Fruit fly (Drosophila melanogaster) whole organism, embryonic: ENCODE results near the gene CG31406.

Experiments
- B-H1 ChIP-seq: fragments of 200-800 bp; sonication (Bioruptor generic); IDR thresholded peaks from 3 replicates; pipeline ENCODE4 v1.3.6; 2022; ENCODE audit warnings: missing biosample characterization, missing genetic modification characterization
- Blimp-1 ChIP-seq: fragments of 200-800 bp; sonication (Bioruptor generic); optimal IDR thresholded peaks from 3 replicates; lab custom pipeline; 2018; ENCODE audit warnings: missing biosample characterization, missing genetic modification characterization, mild to moderate bottlenecking, moderate library complexity, missing genetic modification reagents
- CG10543 ChIP-seq: fragments of 200-800 bp; sonication (Bioruptor generic); optimal IDR thresholded peaks from 3 replicates; lab custom pipeline; 2017; ENCODE audit warnings: missing biosample characterization, mild to moderate bottlenecking, missing genetic modification characterization, moderate library complexity
- CG11695 ChIP-seq: fragments of 200-800 bp; sonication (Bioruptor generic); IDR thresholded peaks from 3 replicates; pipeline ENCODE4 v1.3.6; 2022; ENCODE audit warnings: missing biosample characterization, missing genetic modification characterization
- CG12104 ChIP-seq: fragments of 200-800 bp; sonication (Bioruptor generic); optimal IDR thresholded peaks from 3 replicates; lab custom pipeline; 2016; ENCODE audit warnings: missing biosample characterization, missing genetic modification characterization
- CG12659 ChIP-seq: fragments of 200-800 bp; sonication (Bioruptor generic); optimal IDR thresholded peaks from 3 replicates; lab custom pipeline; 2017; ENCODE audit warnings: mild to moderate bottlenecking, missing biosample characterization, missing genetic modification reagents, missing genetic modification characterization
- CG13123 ChIP-seq: fragments of 200-800 bp; sonication (Bioruptor generic); optimal IDR thresholded peaks from 2 replicates; lab custom pipeline; 2016; ENCODE audit warnings: missing biosample characterization, missing genetic modification characterization
- CG1603 ChIP-seq: fragments of 200-800 bp; sonication (Bioruptor generic); optimal IDR thresholded peaks from 2 replicates; lab custom pipeline; 2019; ENCODE audit warnings: missing biosample characterization, mild to moderate bottlenecking, missing genetic modification characterization, moderate library complexity
- CG17568 ChIP-seq: fragments of 200-800 bp; sonication (Bioruptor generic); optimal IDR thresholded peaks from 2 replicates; lab custom pipeline; 2018; ENCODE audit warnings: missing biosample characterization, mild to moderate bottlenecking, missing genetic modification characterization, moderate library complexity
- CG2678 ChIP-seq: fragments of 200-800 bp; sonication (Bioruptor generic); optimal IDR thresholded peaks from 3 replicates; lab custom pipeline; 2019; ENCODE audit warnings: missing biosample characterization, mild to moderate bottlenecking, missing genetic modification characterization, moderate library complexity
- CG3407 ChIP-seq: fragments of 200-800 bp; sonication (Bioruptor generic); optimal IDR thresholded peaks from 2 replicates; lab custom pipeline; 2018; ENCODE audit warnings: missing biosample characterization, mild to moderate bottlenecking, missing genetic modification characterization
- CG4707 ChIP-seq: fragments of 200-800 bp; sonication (Bioruptor generic); optimal IDR thresholded peaks from 2 replicates; lab custom pipeline; 2018; ENCODE audit warnings: missing biosample characterization, mild to moderate bottlenecking, missing genetic modification characterization, moderate library complexity
- CG6765 ChIP-seq: fragments of 200-800 bp; sonication (Bioruptor generic); optimal IDR thresholded peaks from 3 replicates; lab custom pipeline; 2017; ENCODE audit warnings: missing biosample characterization, mild to moderate bottlenecking, missing genetic modification characterization
- CG7963 ChIP-seq: fragments of 200-800 bp; sonication (Bioruptor generic); IDR thresholded peaks from 3 replicates; pipeline ENCODE4 v1.3.6; 2022; ENCODE audit warnings: missing biosample characterization, missing genetic modification characterization; ENCODE audit not compliant: partially characterized antibody
- CG7987 ChIP-seq: fragments of 200-800 bp; sonication (Bioruptor generic); optimal IDR thresholded peaks from 2 replicates; lab custom pipeline; 2018; ENCODE audit warnings: missing biosample characterization, mild to moderate bottlenecking, missing genetic modification characterization, moderate library complexity
- Dbx ChIP-seq: fragments of 200-800 bp; sonication (Bioruptor generic); IDR thresholded peaks from 3 replicates; pipeline ENCODE4 v1.3.6; 2022; ENCODE audit warnings: missing biosample characterization, missing genetic modification characterization
- Dip2 ChIP-seq: fragments of 200-800 bp; sonication (Bioruptor generic); IDR thresholded peaks from 2 replicates; pipeline ENCODE4 v1.3.6; 2022; ENCODE audit warnings: missing biosample characterization, missing genetic modification characterization
- E2f2 ChIP-seq: fragments of 200-800 bp; sonication (Bioruptor generic); IDR thresholded peaks from 2 replicates; pipeline ENCODE4 v1.3.6; 2022; ENCODE audit warnings: missing biosample characterization, missing genetic modification characterization
- Eip74EF ChIP-seq, 2 experiments: fragments of 200-800 bp in 1 of 2; fragments of >200 bp in 1 of 2; sonication (Bioruptor generic) in 1 of 2; optimal IDR thresholded peaks; 2 replicates each; lab custom pipeline; 2017 to 2019; ENCODE audit warnings: missing biosample characterization in 2 of 2, missing genetic modification characterization in 2 of 2, mild to moderate bottlenecking in 1 of 2, moderate library complexity in 1 of 2
- Ets65A ChIP-seq: fragments of 200-800 bp; sonication (Bioruptor generic); peaks from one replicate; lab custom pipeline; 2016; ENCODE audit warnings: missing biosample characterization, missing genetic modification characterization
- Ets97D ChIP-seq: fragments of 200-800 bp; sonication (Bioruptor generic); optimal IDR thresholded peaks from 3 replicates; lab custom pipeline; 2016; ENCODE audit warnings: missing biosample characterization, missing genetic modification characterization
- Fer1 ChIP-seq: fragments of 200-800 bp; sonication (Bioruptor generic); optimal IDR thresholded peaks from 2 replicates; lab custom pipeline; 2017; ENCODE audit warnings: missing biosample characterization, mild to moderate bottlenecking, missing genetic modification characterization
- HHEX ChIP-seq: fragments of 200-800 bp; sonication (Bioruptor generic); optimal IDR thresholded peaks from 3 replicates; lab custom pipeline; 2017; ENCODE audit warnings: missing biosample characterization, mild to moderate bottlenecking, missing genetic modification characterization, missing genetic modification reagents
- Meics ChIP-seq: fragments of 200-800 bp; sonication (Bioruptor generic); optimal IDR thresholded peaks from 2 replicates; lab custom pipeline; 2017; ENCODE audit warnings: missing biosample characterization, mild to moderate bottlenecking, missing genetic modification characterization
- Rx ChIP-seq: fragments of 200-800 bp; sonication (Bioruptor generic); IDR thresholded peaks from 2 replicates; pipeline ENCODE4 v1.3.6; 2022; ENCODE audit warnings: missing biosample characterization, missing genetic modification characterization
- Sin3A ChIP-seq: fragments of >200 bp; optimal IDR thresholded peaks from 2 replicates; lab custom pipeline; 2018
- Sry-δ ChIP-seq: fragments of 200-800 bp; sonication (Bioruptor generic); optimal IDR thresholded peaks from 2 replicates; lab custom pipeline; 2016; ENCODE audit warnings: missing biosample characterization, missing genetic modification characterization
- Ssrp ChIP-seq: fragments of 200-800 bp; sonication (Bioruptor generic); optimal IDR thresholded peaks from 2 replicates; lab custom pipeline; 2018; ENCODE audit warnings: missing biosample characterization, mild to moderate bottlenecking, missing genetic modification characterization, moderate library complexity
- Vsx1 ChIP-seq: fragments of 200-800 bp; sonication (Bioruptor generic); optimal IDR thresholded peaks from 2 replicates; lab custom pipeline; 2017; ENCODE audit warnings: missing biosample characterization, mild to moderate bottlenecking, missing genetic modification characterization, missing genetic modification reagents
- Xbp1 ChIP-seq: fragments of 200-800 bp; sonication (Bioruptor generic); optimal IDR thresholded peaks from 3 replicates; lab custom pipeline; 2016; ENCODE audit warnings: missing biosample characterization, mild to moderate bottlenecking, missing genetic modification characterization
- az2 ChIP-seq: fragments of 200-800 bp; sonication (Bioruptor generic); optimal IDR thresholded peaks from 3 replicates; lab custom pipeline; 2016; ENCODE audit warnings: missing biosample characterization, missing genetic modification characterization
- dimm ChIP-seq: fragments of 200-800 bp; sonication (Bioruptor generic); IDR thresholded peaks from 2 replicates; pipeline ENCODE4 v1.3.6; 2022; ENCODE audit warnings: missing biosample characterization, missing genetic modification characterization
- emc ChIP-seq: fragments of 200-800 bp; sonication (Bioruptor generic); optimal IDR thresholded peaks from 2 replicates; lab custom pipeline; 2016; ENCODE audit warnings: missing biosample characterization, missing genetic modification characterization
- fd3F ChIP-seq: fragments of 200-800 bp; sonication (Bioruptor generic); optimal IDR thresholded peaks from 2 replicates; lab custom pipeline; 2018; ENCODE audit warnings: missing biosample characterization, mild to moderate bottlenecking, missing genetic modification characterization, moderate library complexity
- grau ChIP-seq: fragments of 200-800 bp; optimal IDR thresholded peaks from 3 replicates; lab custom pipeline; 2019; ENCODE audit warnings: missing biosample characterization, mild to moderate bottlenecking, missing genetic modification characterization, moderate library complexity
- kah ChIP-seq: fragments of 200-800 bp; sonication (Bioruptor generic); optimal IDR thresholded peaks from 2 replicates; lab custom pipeline; 2018; ENCODE audit warnings: missing biosample characterization, mild to moderate bottlenecking, missing genetic modification characterization
- ken ChIP-seq: fragments of 200-800 bp; sonication (Bioruptor generic); IDR thresholded peaks from 3 replicates; pipeline ENCODE4 v1.3.6; 2022; ENCODE audit warnings: missing biosample characterization, missing genetic modification characterization
- klu ChIP-seq: fragments of 200-800 bp; sonication (Bioruptor generic); IDR thresholded peaks from 2 replicates; pipeline ENCODE4 v1.3.6; 2022; ENCODE audit warnings: missing biosample characterization, missing genetic modification characterization
- lbe ChIP-seq: fragments of 200-800 bp; sonication (Bioruptor generic); optimal IDR thresholded peaks from 2 replicates; lab custom pipeline; 2016; ENCODE audit warnings: missing biosample characterization, mild to moderate bottlenecking, missing genetic modification characterization
- nau ChIP-seq: fragments of 200-800 bp; sonication (Bioruptor generic); optimal IDR thresholded peaks from 3 replicates; lab custom pipeline; 2017; ENCODE audit warnings: missing biosample characterization, mild to moderate bottlenecking, missing genetic modification characterization, missing genetic modification reagents
- nerfin-2 ChIP-seq: fragments of 200-800 bp; sonication (Bioruptor generic); IDR thresholded peaks from 2 replicates; pipeline ENCODE4 v1.3.6; 2022; ENCODE audit warnings: missing biosample characterization, missing genetic modification characterization; ENCODE audit not compliant: partially characterized antibody
- nom ChIP-seq: fragments of 200-800 bp; sonication (Bioruptor generic); optimal IDR thresholded peaks from 2 replicates; lab custom pipeline; 2017; ENCODE audit warnings: missing biosample characterization, missing genetic modification characterization, mild to moderate bottlenecking, moderate library complexity, missing genetic modification reagents
- p53 ChIP-seq: fragments of 200-800 bp; sonication (Bioruptor generic); optimal IDR thresholded peaks from 2 replicates; lab custom pipeline; 2016; ENCODE audit warnings: missing biosample characterization, missing genetic modification characterization
- pfk ChIP-seq: fragments of 200-800 bp; sonication (Bioruptor generic); optimal IDR thresholded peaks from 2 replicates; lab custom pipeline; 2018; ENCODE audit warnings: missing biosample characterization, mild to moderate bottlenecking, missing genetic modification characterization, moderate library complexity
- phol ChIP-seq: fragments of 200-800 bp; sonication (Bioruptor generic); optimal IDR thresholded peaks from 3 replicates; lab custom pipeline; 2018; ENCODE audit warnings: missing biosample characterization, mild to moderate bottlenecking, missing genetic modification characterization, moderate library complexity
- ro ChIP-seq: fragments of 200-800 bp; sonication (Bioruptor generic); IDR thresholded peaks from 2 replicates; pipeline ENCODE4 v1.3.6; 2022; ENCODE audit warnings: missing biosample characterization, missing genetic modification characterization
- sim ChIP-seq: fragments of 200-800 bp; sonication (Bioruptor generic); IDR thresholded peaks from 2 replicates; pipeline ENCODE4 v1.3.6; 2022; ENCODE audit warnings: missing biosample characterization, missing genetic modification characterization
- sr ChIP-seq: fragments of 200-800 bp; sonication (Bioruptor generic); IDR thresholded peaks from 3 replicates; pipeline ENCODE4 v1.3.6; 2022; ENCODE audit warnings: missing biosample characterization, missing genetic modification characterization
- vvl ChIP-seq: fragments of 200-800 bp; sonication (Bioruptor generic); IDR thresholded peaks from 2 replicates; pipeline ENCODE4 v1.3.6; 2022; ENCODE audit warnings: missing biosample characterization, missing genetic modification characterization

CG31406 gene

dm6 chr3R:10350741-10351629 lies 2.4 kb downstream of the CG31406 start:
- peak; percentile 55 for TF ChIP-seq nau (GFP tag; lab: Kevin White, UChicago)
- TF ChIP-seq Fer1 (GFP tag; lab: Kevin White, UChicago): peak; percentile 84
- no peak for TF ChIP-seq B-H1 (GFP tag; lab: Robert Waterston, UW)
- no peak for TF ChIP-seq sim
- TF ChIP-seq CG4707 (GFP tag; lab: Kevin White, UChicago): peak; percentile 49
- TF ChIP-seq kah: no peak
- TF ChIP-seq az2 (GFP tag; lab: Kevin White, UChicago): peak; percentile 77
- TF ChIP-seq fd3F (GFP tag; lab: Kevin White, UChicago): peak; percentile 89
- TF ChIP-seq Meics (GFP tag; lab: Kevin White, UChicago): peak; percentile 93
- TF ChIP-seq CG12104: peak; percentile 82
- no peak for TF ChIP-seq CG7963 (GFP tag; lab: Robert Waterston, UW)
- peak; percentile 71 for TF ChIP-seq pfk
- TF ChIP-seq nerfin-2: no peak
- TF ChIP-seq Eip74EF (GFP tag; optimal IDR thresholded peaks at IDR 0.05; lab: Kevin White, UChicago): peak in 1 of 2 experiments; percentile 52
- TF ChIP-seq CG2678: peak; percentile 92
- TF ChIP-seq klu: no peak
- peak; percentile 78 for TF ChIP-seq CG10543 (GFP tag; lab: Kevin White, UChicago)
- peak; percentile 75 for TF ChIP-seq phol (tag; lab: Kevin White, UChicago)
- TF ChIP-seq CG12659: peak; percentile 91
- peak; percentile 79 for TF ChIP-seq Vsx1 (GFP tag; lab: Kevin White, UChicago)
- peak; percentile 61 for TF ChIP-seq CG17568 (GFP tag; lab: Kevin White, UChicago)
- peak; percentile 85 for TF ChIP-seq HHEX (GFP tag; lab: Kevin White, UChicago)
- TF ChIP-seq Ssrp (tag; lab: Kevin White, UChicago): peak; percentile 77
- no peak for TF ChIP-seq Rx (GFP tag; lab: Robert Waterston, UW)
- no peak for TF ChIP-seq Sry-δ
- no peak for TF ChIP-seq E2f2 (GFP tag; lab: Robert Waterston, UW)
- peak; percentile 37 for TF ChIP-seq emc (GFP tag; lab: Kevin White, UChicago)
- TF ChIP-seq Dbx (GFP tag; lab: Robert Waterston, UW): no peak
- no peak for TF ChIP-seq ken (GFP tag; lab: Robert Waterston, UW)
- peak; percentile 93 for TF ChIP-seq grau (tag; lab: Kevin White, UChicago)
- TF ChIP-seq vvl: no peak
- TF ChIP-seq Ets97D (GFP tag; lab: Kevin White, UChicago): peak; percentile 35
- no peak for TF ChIP-seq p53 (GFP tag; lab: Kevin White, UChicago)
- TF ChIP-seq nom: no peak
- TF ChIP-seq CG7987: peak; percentile 71
- TF ChIP-seq Sin3A (lab: Kevin White, UChicago): no peak
- no peak for TF ChIP-seq sr
- TF ChIP-seq lbe: peak; percentile 77
- TF ChIP-seq Blimp-1 (GFP tag; lab: Kevin White, UChicago): peak; percentile 55
- TF ChIP-seq ro: no peak
- TF ChIP-seq Dip2 (GFP tag; lab: Robert Waterston, UW): no peak
- peak; percentile 48 for TF ChIP-seq CG3407 (GFP tag; lab: Kevin White, UChicago)
- TF ChIP-seq CG1603 (tag; lab: Kevin White, UChicago): peak; percentile 41
- peak; percentile 67 for TF ChIP-seq CG6765
- TF ChIP-seq Ets65A (GFP tag; lab: Kevin White, UChicago): peak; percentile 97
- peak; percentile 80 for TF ChIP-seq Xbp1 (GFP tag; lab: Kevin White, UChicago)
- no peak for TF ChIP-seq dimm (GFP tag; lab: Robert Waterston, UW)
- no peak for TF ChIP-seq CG11695 (GFP tag; lab: Robert Waterston, UW)
- no peak for TF ChIP-seq CG13123 (GFP tag; lab: Kevin White, UChicago)
